Worm (Caenorhabditis elegans) whole organism, early embryonic: ENCODE data around the gene pax-1.

Experiments
- B0310.2 ChIP-seq: sonication (generic microtip); optimal IDR thresholded peaks from 2 replicates; lab custom pipeline; 2016; ENCODE audit warnings: mild to moderate bottlenecking, missing genetic modification characterization, missing compliant biosample characterization
- F13C5.2 ChIP-seq: sonication (generic microtip); optimal IDR thresholded peaks from 2 replicates; lab custom pipeline; 2017; ENCODE audit warnings: mild to moderate bottlenecking, missing genetic modification characterization, inconsistent platforms, missing compliant biosample characterization
- aly-1 ChIP-seq: sonication (generic microtip); optimal IDR thresholded peaks from 2 replicates; lab custom pipeline; 2016; ENCODE audit warnings: missing genetic modification characterization, missing compliant biosample characterization
- ama-1 ChIP-seq: fragments of 150-350 bp; optimal IDR thresholded peaks from 2 replicates; lab custom pipeline; 2014
- ceh-13 ChIP-seq: fragments of 200-800 bp; sonication (Bioruptor generic); optimal IDR thresholded peaks from 2 replicates; lab custom pipeline; 2018; ENCODE audit warnings: mild to moderate bottlenecking, missing genetic modification characterization, missing compliant biosample characterization
- ceh-36 ChIP-seq: sonication (generic microtip); optimal IDR thresholded peaks from 2 replicates; lab custom pipeline; 2016; ENCODE audit warnings: missing genetic modification characterization, inconsistent platforms, missing compliant biosample characterization
- ets-7 ChIP-seq: sonication (generic microtip); optimal IDR thresholded peaks from 2 replicates; lab custom pipeline; 2016; ENCODE audit warnings: missing genotype, missing genetic modification characterization, missing compliant biosample characterization
- flt-1 ChIP-seq: fragments of 200-800 bp; sonication (Bioruptor generic); IDR thresholded peaks from 2 replicates; pipeline ENCODE4 v1.3.6; 2022; ENCODE audit warnings: missing genetic modification characterization, missing compliant biosample characterization
- hmbx-1 ChIP-seq: sonication (generic microtip); optimal IDR thresholded peaks from 2 replicates; lab custom pipeline; 2016; ENCODE audit warnings: mild to moderate bottlenecking, missing genetic modification characterization, missing compliant biosample characterization
- hmg-4 ChIP-seq: fragments of 200-800 bp; sonication (Bioruptor generic); optimal IDR thresholded peaks from 2 replicates; lab custom pipeline; 2018; ENCODE audit warnings: mild to moderate bottlenecking, missing genetic modification characterization, missing compliant biosample characterization
- hnd-1 ChIP-seq: sonication (generic microtip); optimal IDR thresholded peaks from 2 replicates; lab custom pipeline; 2016; ENCODE audit warnings: missing genetic modification characterization, missing compliant biosample characterization
- pes-1 ChIP-seq: fragments of 200-800 bp; sonication (Bioruptor generic); IDR thresholded peaks from 2 replicates; pipeline ENCODE4 v1.3.6; 2022; ENCODE audit warnings: missing genetic modification reagents, missing genetic modification characterization, missing compliant biosample characterization
- scrt-1 ChIP-seq: fragments of 200-800 bp; sonication (Bioruptor generic); IDR thresholded peaks from 2 replicates; pipeline ENCODE4 v1.3.6; 2022; ENCODE audit warnings: missing genetic modification characterization, missing compliant biosample characterization
- sea-1 ChIP-seq: fragments of 200-800 bp; sonication (Bioruptor generic); conservative IDR thresholded peaks from 2 replicates; pipeline ENCODE4 v1.3.6; 2022; ENCODE audit warnings: missing genetic modification characterization, missing compliant biosample characterization
- tbx-11 ChIP-seq: fragments of 200-800 bp; sonication (Bioruptor generic); IDR thresholded peaks from 2 replicates; pipeline ENCODE4 v1.3.6; 2022; ENCODE audit warnings: missing genetic modification characterization, missing compliant biosample characterization
- tbx-37 ChIP-seq: fragments of 200-800 bp; sonication (Bioruptor generic); conservative IDR thresholded peaks from 2 replicates; pipeline ENCODE4 v1.3.6; 2022; ENCODE audit warnings: missing genetic modification reagents, missing genetic modification characterization, missing compliant biosample characterization
- tra-4 ChIP-seq: sonication (generic microtip); optimal IDR thresholded peaks from 2 replicates; lab custom pipeline; 2017; ENCODE audit warnings: missing genetic modification characterization, missing compliant biosample characterization

Gene pax-1

DNA sequence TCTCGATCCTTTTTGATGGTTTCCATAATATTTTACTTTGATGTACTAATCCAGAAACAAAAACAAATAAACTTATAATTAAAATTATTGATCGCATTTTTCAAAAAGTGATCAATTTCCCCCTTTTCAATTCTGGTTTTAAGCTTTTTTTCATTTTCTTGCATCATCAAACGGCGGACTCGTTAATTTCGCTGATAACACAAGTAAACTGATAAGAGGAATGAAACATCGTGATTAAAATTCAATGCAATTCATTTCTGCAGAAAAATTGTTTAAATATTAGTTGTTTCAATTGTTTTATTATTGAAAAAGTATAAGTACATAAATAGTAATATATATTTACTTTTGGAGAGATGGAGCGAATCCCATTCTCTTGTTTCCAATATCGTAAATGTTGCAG, 42.5 kb downstream of the pax-1 start:
- no peak for TF ChIP-seq hnd-1 (tag; lab: Kevin White, UChicago)
- no peak for TF ChIP-seq hmbx-1 (tag; lab: Kevin White, UChicago)
- no peak for TF ChIP-seq hmg-4
- TF ChIP-seq B0310.2, result no peak
- TF ChIP-seq flt-1 (GFP tag; lab: Robert Waterston, UW), result no peak
- TF ChIP-seq tbx-37, result no peak
- TF ChIP-seq aly-1 (tag; lab: Kevin White, UChicago), result no peak
- no peak for TF ChIP-seq ceh-13 (GFP tag; lab: Kevin White, UChicago)
- no peak for TF ChIP-seq sea-1 (GFP tag; lab: Robert Waterston, UW)
- TF ChIP-seq scrt-1 (GFP tag; lab: Robert Waterston, UW), result no peak
- TF ChIP-seq ama-1 (lab: Kevin White, UChicago), result no peak
- no peak for TF ChIP-seq F13C5.2 (tag; lab: Kevin White, UChicago)
- no peak for TF ChIP-seq tbx-11 (GFP tag; lab: Robert Waterston, UW)
- TF ChIP-seq ets-7 (tag; lab: Kevin White, UChicago), result no peak
- no peak for TF ChIP-seq pes-1 (GFP tag; lab: Robert Waterston, UW)
- TF ChIP-seq tra-4, result no peak
- no peak for TF ChIP-seq ceh-36

DNA sequence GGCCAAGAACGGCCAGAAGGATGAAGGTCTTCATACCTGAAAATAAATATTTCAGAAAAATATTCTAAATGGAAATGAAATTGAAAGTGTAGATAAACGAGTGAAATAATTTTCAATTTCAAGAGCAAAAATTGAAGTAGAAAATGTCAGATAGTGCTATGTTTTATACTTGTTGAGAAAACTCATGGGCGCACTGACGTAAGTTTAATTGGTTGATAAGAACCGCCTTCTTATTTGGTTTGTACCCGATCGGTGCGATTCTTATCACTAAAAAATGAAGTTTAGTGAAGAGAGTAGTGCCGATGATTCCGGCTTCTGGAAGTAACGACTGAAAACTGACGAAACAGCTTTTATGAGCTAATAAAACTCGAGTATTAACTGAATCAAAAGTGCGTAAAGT, 44.2 kb downstream of the pax-1 start, which contains the start of the genes asp-6 and asp-12:
Gene asp-6, minus strand, starts transcription at position 36 of the 400 bp plus-strand sequence.
Gene asp-12, plus strand, starts transcription at position 309 of the 400 bp plus-strand sequence.
- no peak for TF ChIP-seq F13C5.2 (tag; lab: Kevin White, UChicago)
- TF ChIP-seq flt-1 (GFP tag; lab: Robert Waterston, UW), result no peak

DNA sequence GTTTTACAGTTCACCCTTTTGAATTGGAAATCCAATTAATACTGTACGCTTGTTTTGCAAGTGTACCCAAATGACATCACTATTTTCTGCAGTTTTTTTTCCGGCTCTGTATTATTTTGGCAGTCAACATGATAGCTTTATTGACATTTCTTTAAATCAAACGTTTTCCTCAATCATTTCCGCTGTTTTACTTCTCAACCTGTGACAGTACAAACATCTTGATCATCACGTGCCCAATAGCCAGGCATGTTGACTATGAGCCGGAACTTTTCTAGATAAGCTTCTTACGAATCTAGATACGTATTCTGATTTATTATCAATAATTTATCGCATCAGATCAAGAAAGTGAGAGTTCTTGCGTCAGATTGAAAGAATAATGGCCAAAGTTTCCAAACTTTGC, 45.1 kb downstream of the pax-1 start:
- no peak for TF ChIP-seq tbx-11 (GFP tag; lab: Robert Waterston, UW)
- TF ChIP-seq flt-1 (GFP tag; lab: Robert Waterston, UW), result no peak
- TF ChIP-seq hnd-1 (tag; lab: Kevin White, UChicago), result no peak
- TF ChIP-seq aly-1 (tag; lab: Kevin White, UChicago), result no peak
- no peak for TF ChIP-seq tbx-37

DNA sequence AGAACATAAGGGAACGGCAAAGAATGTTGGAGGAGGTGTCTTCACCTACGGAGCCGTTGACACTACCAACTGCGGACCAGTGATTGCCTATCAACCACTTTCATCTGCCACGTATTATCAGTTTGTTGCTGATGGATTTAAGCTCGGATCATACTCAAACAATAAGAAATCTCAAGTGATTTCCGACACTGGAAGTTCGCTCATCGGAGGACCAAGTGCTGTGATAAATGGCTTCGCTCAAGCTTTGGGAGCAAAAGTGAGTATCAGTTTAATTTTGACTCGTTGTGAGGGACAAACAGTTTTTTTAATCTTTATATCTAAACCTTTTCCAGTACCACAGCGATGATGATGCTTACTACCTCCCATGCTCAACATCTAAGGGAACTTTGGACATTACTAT, 46.7 kb downstream of the pax-1 start:
- no peak for TF ChIP-seq sea-1 (GFP tag; lab: Robert Waterston, UW)
- no peak for TF ChIP-seq tbx-37
- TF ChIP-seq F13C5.2 (tag; lab: Kevin White, UChicago), result no peak

DNA sequence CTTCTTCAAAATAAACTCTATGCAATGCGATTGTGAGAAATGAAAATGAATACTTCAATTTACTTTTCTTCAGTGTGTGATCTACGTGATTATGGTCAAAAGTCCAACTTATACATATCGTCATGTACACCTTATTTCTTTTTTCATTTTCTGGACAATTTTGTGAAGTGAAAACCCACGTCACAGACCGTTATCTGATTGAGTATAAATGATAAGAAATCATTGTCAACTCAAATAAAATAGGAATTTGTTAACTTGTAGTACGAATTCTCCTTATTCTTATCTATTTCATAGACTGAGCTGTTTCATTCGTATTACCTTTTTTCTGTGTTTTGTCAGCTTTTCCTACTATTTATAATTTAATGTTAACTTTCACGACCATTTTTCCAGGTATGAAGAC, 47.3 kb downstream of the pax-1 start, which contains the start of gene asp-5:
Gene asp-5, plus strand, starts transcription at position 391 of the 400 bp plus-strand sequence.
- no peak for TF ChIP-seq aly-1 (tag; lab: Kevin White, UChicago)
- TF ChIP-seq flt-1 (GFP tag; lab: Robert Waterston, UW), result no peak
- no peak for TF ChIP-seq ceh-13 (GFP tag; lab: Kevin White, UChicago)
- TF ChIP-seq ceh-36, result no peak
- TF ChIP-seq hmbx-1 (tag; lab: Kevin White, UChicago), result no peak
- TF ChIP-seq F13C5.2 (tag; lab: Kevin White, UChicago), result no peak
- no peak for TF ChIP-seq scrt-1 (GFP tag; lab: Robert Waterston, UW)
- no peak for TF ChIP-seq ama-1 (lab: Kevin White, UChicago)
- TF ChIP-seq hnd-1 (tag; lab: Kevin White, UChicago), result no peak
- TF ChIP-seq tbx-37, result no peak
- no peak for TF ChIP-seq B0310.2
- TF ChIP-seq pes-1 (GFP tag; lab: Robert Waterston, UW), result no peak
- TF ChIP-seq tbx-11 (GFP tag; lab: Robert Waterston, UW), result no peak
